Worm (Caenorhabditis elegans): ENCODE data around the gene C29E4.12.
A peak's percentile ranks its signal among the peaks of the same experiment; 100 is the strongest.
"Not testable (repeated sequence)": the region's sequence is repeated elsewhere in the genome, so short reads cannot be mapped to it uniquely, and the experiment has no call there.

The C29E4.12 gene

ce11 chrIII:7953688-7954313 lies 12.8 kb downstream of the C29E4.12 start:
- TF ChIP-seq saeg-2 (GFP tag; IDR thresholded peaks at IDR 0.05) (0 out of 2 replicates have a peak, but pooled peaks have one; percentile 55), mxl-2 (GFP tag; conservative IDR thresholded peaks at IDR 0.05) (0 out of 2 replicates have a peak, but pooled peaks have one; percentile 43), nhr-41 (GFP tag; IDR thresholded peaks at IDR 0.05) (peak; percentile 68; the same call in 1 of the 2 replicates), F44E2.7 (GFP tag; IDR thresholded peaks at IDR 0.05) (peak; percentile 70; the same call in 1 of the 2 replicates), mdt-29 (GFP tag; IDR thresholded peaks at IDR 0.05) (peak; percentile 51; the same call in 1 of the 2 replicates), Y105C5A.15 (GFP tag; IDR thresholded peaks at IDR 0.05) (0 out of 2 replicates have a peak, but pooled peaks have one; percentile 66), vab-7 (GFP tag; IDR thresholded peaks at IDR 0.05) (peak; percentile 69), F26F4.8 (GFP tag; conservative IDR thresholded peaks at IDR 0.05) (peak; percentile 95), ZK337.2 (GFP tag; IDR thresholded peaks at IDR 0.05) (0 out of 2 replicates have a peak, but pooled peaks have one; percentile 46), egl-43 (GFP tag; IDR thresholded peaks at IDR 0.05) (peak; percentile 77), arid-1 (GFP tag; conservative IDR thresholded peaks at IDR 0.05) (peak; percentile 71; the same call in 1 of the 2 replicates), T26A8.4 (GFP tag; IDR thresholded peaks at IDR 0.05) (0 out of 2 replicates have a peak, but pooled peaks have one; percentile 27), lim-7 (GFP tag; IDR thresholded peaks at IDR 0.05) (peak; percentile 79), lin-38 (GFP tag; IDR thresholded peaks at IDR 0.05) (peak; percentile 72), ceh-20 (GFP tag; IDR thresholded peaks at IDR 0.05) (0 out of 2 replicates have a peak, but pooled peaks have one; percentile 19), dmd-8 (GFP tag; IDR thresholded peaks at IDR 0.05) (peak; percentile 87), madf-5 (GFP tag; IDR thresholded peaks at IDR 0.05) (peak in 1 of 2 experiments; percentile 68; a peak in 2 of 4 replicates), ctbp-1 (GFP tag; IDR thresholded peaks at IDR 0.05) (peak; percentile 50; the same call in 1 of the 2 replicates), snpc-1.2 (GFP tag; IDR thresholded peaks at IDR 0.05) (peak; percentile 71), Y48G9A.11 (GFP tag; IDR thresholded peaks at IDR 0.05) (peak; percentile 78), Y75B8A.6 (GFP tag; IDR thresholded peaks at IDR 0.05) (0 out of 2 replicates have a peak, but pooled peaks have one; percentile 31), pha-4 (GFP tag; IDR thresholded peaks at IDR 0.05) (peak; percentile 64; the same call in 1 of the 2 replicates)
- not testable (repeated sequence) for TF ChIP-seq pha-4 (tag; optimal IDR thresholded peaks at IDR 0.05)

DNA sequence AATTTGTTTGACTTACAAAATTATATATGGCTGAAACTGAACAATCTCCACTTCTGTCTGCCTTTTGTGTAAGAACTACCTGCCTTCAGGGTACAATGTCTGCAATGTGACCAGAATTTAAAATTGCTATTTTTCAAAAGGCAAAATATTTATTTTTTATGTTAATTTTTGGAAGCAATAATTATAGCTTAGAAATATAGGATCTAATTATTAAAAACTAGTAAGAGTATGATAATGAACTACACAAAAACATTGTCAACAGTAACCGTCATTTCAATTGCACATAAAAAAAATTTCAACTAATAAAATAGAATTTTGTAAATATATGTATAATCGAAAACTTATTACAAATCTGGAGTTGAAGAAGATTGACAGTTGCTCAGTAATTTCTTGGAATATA lies 16.0 kb downstream of the C29E4.12 start, which contains the start of gene C29E4.9:
Gene C29E4.9, minus strand, starts transcription at position 101 of the 400 bp plus-strand sequence.
- TF ChIP-seq arid-1 (GFP tag; conservative IDR thresholded peaks at IDR 0.05), result no peak
- no peak for TF ChIP-seq daf-8 (GFP tag; IDR thresholded peaks at IDR 0.05)
- TF ChIP-seq mdl-1 (tag; optimal IDR thresholded peaks at IDR 0.05), result no peak
- TF ChIP-seq sdz-12 (GFP tag; optimal IDR thresholded peaks at IDR 0.05), result no peak
- no peak for TF ChIP-seq lir-3 (tag; optimal IDR thresholded peaks at IDR 0.05)
- no peak for TF ChIP-seq ceh-28 (tag; optimal IDR thresholded peaks at IDR 0.05)
- no peak for TF ChIP-seq T20F7.1 (GFP tag; optimal IDR thresholded peaks at IDR 0.05)
- TF ChIP-seq nhr-237 (tag; optimal IDR thresholded peaks at IDR 0.05), result no peak
- no peak for TF ChIP-seq zfp-2 (tag; optimal IDR thresholded peaks at IDR 0.05)
- no peak for TF ChIP-seq cey-2 (tag; optimal IDR thresholded peaks at IDR 0.05; ENCODE audit: borderline replicate concordance, insufficient read depth)
- TF ChIP-seq dmd-9 (GFP tag; IDR thresholded peaks at IDR 0.05), result no peak
- no peak for TF ChIP-seq hlh-30 (tag; optimal IDR thresholded peaks at IDR 0.05; ENCODE audit: insufficient read depth)
- TF ChIP-seq gei-8 (GFP tag; optimal IDR thresholded peaks at IDR 0.05), result no peak
- no peak for TF ChIP-seq unc-39 (tag; optimal IDR thresholded peaks at IDR 0.05)
- TF ChIP-seq zip-11 (GFP tag; IDR thresholded peaks at IDR 0.05), result no peak
- no peak for TF ChIP-seq ctbp-1 (GFP tag; IDR thresholded peaks at IDR 0.05)
- no peak for TF ChIP-seq nhr-11 (tag; optimal IDR thresholded peaks at IDR 0.05)
